Worm (Caenorhabditis elegans) whole organism, L4 larva: ENCODE measurements around the gene C15H9.9.
A peak's percentile ranks its signal among the peaks of the same experiment; 100 is the strongest.

ENCODE experiments used
- F10B5.3 ChIP-seq: sonication (generic microtip); optimal IDR thresholded peaks from 2 replicates; lab custom pipeline; 2016; ENCODE audit warnings: mild to moderate bottlenecking, missing genetic modification characterization, missing compliant biosample characterization
- F37D6.2 ChIP-seq: sonication (generic microtip); optimal IDR thresholded peaks from 2 replicates; lab custom pipeline; 2016; ENCODE audit warnings: mild to moderate bottlenecking, missing genetic modification characterization, missing compliant biosample characterization
- F44E2.7 ChIP-seq: fragments of 200-800 bp; sonication (Bioruptor generic); IDR thresholded peaks from 2 replicates; pipeline ENCODE4 v2.1.2; 2022; ENCODE audit warnings: missing genetic modification characterization, missing compliant biosample characterization
- F49E8.2 ChIP-seq: sonication (generic microtip); optimal IDR thresholded peaks from 2 replicates; lab custom pipeline; 2016; ENCODE audit warnings: missing compliant biosample characterization, mild to moderate bottlenecking, missing genetic modification characterization, borderline replicate concordance
- T20F7.1 ChIP-seq: fragments of 200-800 bp; sonication (Bioruptor generic); optimal IDR thresholded peaks from 2 replicates; lab custom pipeline; 2018; ENCODE audit warnings: mild to moderate bottlenecking, missing genetic modification characterization, missing compliant biosample characterization
- T26A8.4 ChIP-seq: fragments of 200-800 bp; sonication (Bioruptor generic); IDR thresholded peaks from 2 replicates; pipeline ENCODE4 v1.3.6; 2022; ENCODE audit warnings: missing genetic modification characterization, missing compliant biosample characterization
- Y5F2A.4 ChIP-seq: fragments of 200-800 bp; sonication (Bioruptor generic); optimal IDR thresholded peaks from 2 replicates; lab custom pipeline; 2018; ENCODE audit warnings: mild to moderate bottlenecking, missing genetic modification characterization, missing compliant biosample characterization
- ZK337.2 ChIP-seq: fragments of 200-800 bp; sonication (Bioruptor generic); IDR thresholded peaks from 2 replicates; pipeline ENCODE4 v1.3.6; 2022; ENCODE audit warnings: missing genetic modification reagents, missing genetic modification characterization, missing compliant biosample characterization
- aha-1 ChIP-seq: fragments of 150-350 bp; peaks from one replicate; lab custom pipeline; 2014; ENCODE audit warnings: missing biosample characterization, missing genetic modification characterization
- ama-1 ChIP-seq: fragments of 150-350 bp; optimal IDR thresholded peaks from 2 replicates; lab custom pipeline; 2014; ENCODE audit warnings: inconsistent platforms, mixed read lengths
- ceh-82 ChIP-seq: sonication (generic microtip); optimal IDR thresholded peaks from 2 replicates; lab custom pipeline; 2017; ENCODE audit warnings: missing biosample characterization, missing genetic modification characterization
- daf-12 ChIP-seq: fragments of 150-350 bp; optimal IDR thresholded peaks from 2 replicates; lab custom pipeline; 2014; ENCODE audit warnings: missing biosample characterization, missing genetic modification reagents, missing genetic modification characterization
- daf-16 ChIP-seq, 3 experiments: sonication (generic microtip); optimal IDR thresholded peaks; 2 replicates each; lab custom pipeline; 2016 to 2017; ENCODE audit warnings: missing genetic modification characterization in 3 of 3, missing genetic modification reagents in 3 of 3, mild to moderate bottlenecking in 2 of 3, missing compliant biosample characterization in 2 of 3, missing biosample characterization in 1 of 3, moderate library complexity in 1 of 3
- duxl-1 ChIP-seq: sonication (generic microtip); optimal IDR thresholded peaks from 2 replicates; lab custom pipeline; 2016; ENCODE audit warnings: mild to moderate bottlenecking, missing genetic modification characterization, moderate library complexity, missing compliant biosample characterization; ENCODE audit not compliant: poor library complexity
- dve-1 ChIP-seq: sonication (generic microtip); optimal IDR thresholded peaks from 2 replicates; lab custom pipeline; 2017; ENCODE audit warnings: antibody characterized with exemption, mild to moderate bottlenecking, missing genetic modification characterization, missing compliant biosample characterization; ENCODE audit not compliant: insufficient read depth
- egl-27 ChIP-seq: sonication (generic microtip); optimal IDR thresholded peaks from 3 replicates; lab custom pipeline; 2017; ENCODE audit warnings: missing biosample characterization, missing genetic modification reagents, missing genetic modification characterization
- hlh-11 ChIP-seq: fragments of 200-800 bp; sonication (Bioruptor generic); optimal IDR thresholded peaks from 2 replicates; lab custom pipeline; 2018; ENCODE audit warnings: mild to moderate bottlenecking, missing genetic modification characterization, missing compliant biosample characterization
- lin-13 ChIP-seq: fragments of 150-350 bp; optimal IDR thresholded peaks from 2 replicates; lab custom pipeline; 2014; ENCODE audit warnings: missing biosample characterization, missing genetic modification reagents, missing genetic modification characterization
- mdl-1 ChIP-seq, 2 experiments: fragments of 150-350 bp in 1 of 2; sonication (generic microtip) in 1 of 2; optimal IDR thresholded peaks; 2 replicates each; lab custom pipeline; 2014 to 2017; ENCODE audit warnings: missing biosample characterization in 2 of 2, missing genetic modification characterization in 2 of 2
- mdt-29 ChIP-seq: fragments of 200-800 bp; sonication (Bioruptor generic); IDR thresholded peaks from 2 replicates; pipeline ENCODE4 v1.3.6; 2022; ENCODE audit warnings: missing genetic modification reagents, missing genetic modification characterization, missing compliant biosample characterization
- mep-1 ChIP-seq: fragments of 150-350 bp; sonication (generic microtip); optimal IDR thresholded peaks from 3 replicates; lab custom pipeline; 2014; ENCODE audit warnings: missing biosample characterization, missing genetic modification characterization
- nhr-11 ChIP-seq: fragments of 150-350 bp; optimal IDR thresholded peaks from 2 replicates; lab custom pipeline; 2014; ENCODE audit warnings: missing biosample characterization, missing genetic modification characterization
- nhr-237 ChIP-seq: sonication (generic microtip); optimal IDR thresholded peaks from 2 replicates; lab custom pipeline; 2017; ENCODE audit warnings: missing biosample characterization, missing genetic modification characterization
- nhr-48 ChIP-seq: sonication (generic microtip); optimal IDR thresholded peaks from 2 replicates; lab custom pipeline; 2016; ENCODE audit warnings: mild to moderate bottlenecking, missing genetic modification characterization, missing compliant biosample characterization
- nhr-6 ChIP-seq: fragments of 150-350 bp; optimal IDR thresholded peaks from 2 replicates; lab custom pipeline; 2014; ENCODE audit warnings: missing biosample characterization, missing genetic modification characterization
- nhr-76 ChIP-seq: fragments of 150-350 bp; optimal IDR thresholded peaks from 2 replicates; lab custom pipeline; 2014; ENCODE audit warnings: missing biosample characterization, missing genetic modification characterization
- nhr-77 ChIP-seq: fragments of 150-350 bp; optimal IDR thresholded peaks from 2 replicates; lab custom pipeline; 2014; ENCODE audit warnings: missing biosample characterization, missing genetic modification characterization
- php-3 ChIP-seq: fragments of 200-800 bp; sonication (Bioruptor generic); IDR thresholded peaks from 2 replicates; pipeline ENCODE4 v1.3.6; 2022; ENCODE audit warnings: missing genetic modification reagents, missing genetic modification characterization, missing compliant biosample characterization
- sdz-12 ChIP-seq: fragments of 200-800 bp; sonication (Bioruptor generic); optimal IDR thresholded peaks from 2 replicates; lab custom pipeline; 2018; ENCODE audit warnings: mild to moderate bottlenecking, missing genetic modification characterization, missing compliant biosample characterization
- set-16 ChIP-seq: fragments of 200-800 bp; sonication (Bioruptor generic); IDR thresholded peaks from 2 replicates; pipeline ENCODE4 v1.3.6; 2022; ENCODE audit warnings: missing genetic modification reagents, missing genetic modification characterization, missing compliant biosample characterization
- skn-1 ChIP-seq: fragments of 150-350 bp; optimal IDR thresholded peaks from 2 replicates; lab custom pipeline; 2014; ENCODE audit warnings: missing biosample characterization, missing genetic modification characterization
- spr-1 ChIP-seq: sonication (generic microtip); optimal IDR thresholded peaks from 2 replicates; lab custom pipeline; 2016; ENCODE audit warnings: mild to moderate bottlenecking, missing genetic modification characterization, missing compliant biosample characterization
- spr-3 ChIP-seq: fragments of 200-800 bp; sonication (Bioruptor generic); optimal IDR thresholded peaks from 2 replicates; lab custom pipeline; 2018; ENCODE audit warnings: mild to moderate bottlenecking, missing genetic modification characterization, missing compliant biosample characterization
- tag-97 ChIP-seq: fragments of 200-800 bp; sonication (Bioruptor generic); IDR thresholded peaks from 2 replicates; pipeline ENCODE4 v1.3.6; 2022; ENCODE audit warnings: missing genetic modification characterization, missing compliant biosample characterization
- unc-130 ChIP-seq: sonication (generic microtip); optimal IDR thresholded peaks from 2 replicates; lab custom pipeline; 2016; ENCODE audit warnings: missing genetic modification reagents, missing genetic modification characterization, missing compliant biosample characterization
- unc-62 ChIP-seq, 3 experiments: fragments of 150-350 bp in 1 of 3; sonication (generic microtip); optimal IDR thresholded peaks in 2 of 3; peaks in 1 of 3; 1 replicate in 1 of 3; 2 replicates in 2 of 3; lab custom pipeline; 2014 to 2017; ENCODE audit warnings: missing biosample characterization in 3 of 3, missing genetic modification characterization in 3 of 3, missing genetic modification reagents in 3 of 3, missing genotype in 1 of 3
- zag-1 ChIP-seq: fragments of 150-350 bp; optimal IDR thresholded peaks from 2 replicates; lab custom pipeline; 2014; ENCODE audit warnings: missing biosample characterization, missing genetic modification characterization
- zfp-2 ChIP-seq: sonication (generic microtip); optimal IDR thresholded peaks from 2 replicates; lab custom pipeline; 2016; ENCODE audit warnings: mild to moderate bottlenecking, missing genetic modification characterization, missing compliant biosample characterization

Gene C15H9.9

DNA sequence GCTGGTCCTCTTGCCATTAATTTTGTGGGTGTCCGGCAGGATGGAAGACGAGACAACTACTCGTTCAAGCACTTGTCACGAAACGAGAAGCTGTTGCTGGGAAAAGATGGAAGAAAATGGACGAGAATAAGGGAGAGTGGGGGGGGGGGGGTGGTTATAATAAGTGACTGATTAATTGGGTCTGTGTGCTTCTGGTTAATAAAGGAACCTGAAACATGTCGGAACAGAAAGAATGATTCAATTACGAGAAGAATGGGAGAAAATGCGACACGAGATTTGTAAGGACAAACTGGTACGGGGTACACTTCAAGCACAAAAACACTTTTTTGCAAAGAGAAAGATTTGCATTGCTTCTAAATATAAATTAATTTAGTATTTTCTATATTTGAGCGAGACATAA, 27.4 kb upstream of the C15H9.9 start (continued):
- no peak for TF ChIP-seq ceh-82 (tag; lab: Kevin White, UChicago)

DNA sequence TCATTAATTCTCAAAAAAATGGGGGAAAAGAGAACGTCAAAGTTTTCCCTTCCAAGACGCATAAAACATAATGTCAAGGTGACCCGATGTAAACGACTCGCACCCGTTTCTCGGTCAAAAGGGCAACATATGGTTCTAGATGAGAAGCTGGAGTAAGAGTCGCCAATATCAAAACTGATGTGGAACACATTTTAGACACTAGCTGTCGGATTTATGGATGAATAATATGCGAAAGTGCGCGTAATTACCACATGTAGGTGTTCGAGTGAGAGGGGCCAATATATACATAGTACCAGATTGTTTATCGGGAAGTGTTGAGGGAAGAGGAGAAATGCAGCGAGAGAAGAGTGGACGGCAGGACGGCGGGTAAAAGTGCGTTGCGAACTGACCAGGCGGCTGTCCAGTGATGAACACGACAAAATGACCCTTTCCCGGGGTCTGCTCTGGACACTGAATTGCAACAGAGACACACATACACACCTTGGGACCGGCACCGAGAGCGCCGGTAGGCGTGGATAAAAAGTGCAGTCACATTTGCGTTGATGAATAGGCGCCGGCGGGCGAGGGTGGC, 23.0 kb upstream of the C15H9.9 start:
- TF ChIP-seq daf-12 (tag; lab: Kevin White, UChicago) (no peak), F37D6.2 (tag; lab: Kevin White, UChicago) (no peak), hlh-11 (tag; lab: Kevin White, UChicago) (peak; percentile 37), mdt-29 (GFP tag; lab: Robert Waterston, UW) (no peak), spr-1 (no peak), nhr-48 (no peak), unc-62 (GFP tag; optimal IDR thresholded peaks at IDR 0.05 in 1 of 2; lab: Kevin White, UChicago) (peak in 1 of 2 experiments; percentile 60), unc-62 (tag; optimal IDR thresholded peaks at IDR 0.05; lab: Kevin White, UChicago) (no peak), nhr-11 (tag; lab: Kevin White, UChicago) (no peak), ZK337.2 (no peak), php-3 (GFP tag; lab: Robert Waterston, UW) (no peak), ama-1 (no peak), daf-16 (GFP tag; optimal IDR thresholded peaks at IDR 0.05; lab: Kevin White, UChicago) (peak in 1 of 2 experiments; percentile 41), daf-16 (tag; optimal IDR thresholded peaks at IDR 0.05; lab: Kevin White, UChicago) (no peak)

- TF ChIP-seq ZK337.2 (no peak), F44E2.7 (GFP tag; lab: Robert Waterston, UW) (no peak), unc-62 (GFP tag; optimal IDR thresholded peaks at IDR 0.05 in 1 of 2; lab: Kevin White, UChicago) (no peak), unc-62 (tag; optimal IDR thresholded peaks at IDR 0.05; lab: Kevin White, UChicago) (no peak), Y5F2A.4 (no peak), T26A8.4 (GFP tag; lab: Robert Waterston, UW) (no peak), lin-13 (GFP tag; lab: Kevin White, UChicago) (no peak), duxl-1 (tag; lab: Kevin White, UChicago) (no peak), egl-27 (no peak), sdz-12 (no peak), nhr-77 (tag; lab: Kevin White, UChicago) (no peak), unc-130 (GFP tag; lab: Kevin White, UChicago) (no peak), skn-1 (tag; lab: Kevin White, UChicago) (no peak)
Measured at ce11 chrX:6150449-6150848, 22.4 kb upstream of the C15H9.9 start, which contains the start of gene tag-275. Gene tag-275 (minus strand): TSS chrX:6150549.

DNA sequence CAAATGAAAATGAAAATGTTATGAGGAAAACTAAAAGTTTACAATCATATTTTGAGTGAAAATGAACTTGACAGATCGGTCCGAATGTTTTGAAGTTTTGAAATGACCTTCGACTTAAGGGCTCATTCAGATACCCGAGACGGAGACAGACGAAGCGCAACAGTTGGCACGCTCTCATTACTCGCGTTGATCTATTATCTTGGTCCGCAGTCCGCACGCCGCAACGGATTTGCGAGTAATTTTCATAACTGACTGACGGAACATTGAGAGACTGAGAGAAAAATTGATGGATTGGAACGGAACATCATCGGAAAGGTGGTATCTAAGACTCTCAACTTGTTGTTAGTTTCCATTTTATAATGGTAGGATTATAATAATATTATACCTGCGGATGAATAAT, 17.8 kb upstream of the C15H9.9 start:
- TF ChIP-seq dve-1 (tag; lab: Kevin White, UChicago) = no peak
- no peak for TF ChIP-seq mep-1 (tag; lab: Kevin White, UChicago)
- no peak for TF ChIP-seq T20F7.1 (GFP tag; lab: Kevin White, UChicago)
- TF ChIP-seq unc-62 (GFP tag; optimal IDR thresholded peaks at IDR 0.05 in 1 of 2; lab: Kevin White, UChicago) = peak in 1 of 2 experiments; percentile 61
- TF ChIP-seq unc-62 (tag; optimal IDR thresholded peaks at IDR 0.05; lab: Kevin White, UChicago) = no peak

DNA sequence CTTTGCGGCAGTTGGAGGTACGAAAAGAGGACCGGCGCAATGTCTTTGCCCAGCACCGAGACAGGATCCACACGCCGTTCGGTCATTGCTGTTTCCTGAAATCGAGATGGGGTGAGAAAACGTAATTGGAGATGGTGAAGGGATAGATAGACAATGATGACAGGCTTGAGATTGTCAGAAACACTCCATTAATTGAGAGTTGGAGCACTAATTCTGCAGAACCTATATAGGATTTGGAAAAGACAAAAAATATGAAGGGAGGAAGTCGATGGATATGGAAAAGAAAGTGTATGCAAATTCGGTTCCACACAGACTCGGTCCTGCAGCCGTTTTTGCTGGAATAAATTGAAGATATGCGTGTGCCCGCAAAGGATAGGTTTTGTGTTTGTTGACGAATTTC, 10.2 kb upstream of the C15H9.9 start, which contains the start of gene Y72A10A.1:
TSS of gene Y72A10A.1 (minus strand) at position 101 of the 400 bp plus-strand sequence.
- TF ChIP-seq aha-1 (tag; lab: Kevin White, UChicago) (peak; percentile 45), mdl-1 (tag; optimal IDR thresholded peaks at IDR 0.05; lab: Kevin White, UChicago) (no peak), nhr-76 (tag; lab: Kevin White, UChicago) (no peak), zfp-2 (no peak), F49E8.2 (tag; lab: Kevin White, UChicago) (no peak), nhr-237 (no peak), zag-1 (tag; lab: Kevin White, UChicago) (no peak), ZK337.2 (no peak), unc-62 (GFP tag; optimal IDR thresholded peaks at IDR 0.05 in 1 of 2; lab: Kevin White, UChicago) (peak in 1 of 2 experiments; percentile 43), unc-62 (tag; optimal IDR thresholded peaks at IDR 0.05; lab: Kevin White, UChicago) (no peak), tag-97 (no peak), nhr-6 (no peak), F10B5.3 (tag; lab: Kevin White, UChicago) (no peak), T20F7.1 (GFP tag; lab: Kevin White, UChicago) (no peak), spr-3 (GFP tag; lab: Kevin White, UChicago) (no peak), egl-27 (no peak), set-16 (no peak)
